Worm (Caenorhabditis elegans) whole organism, mixed stage, embryonic: ENCODE measurements around the gene rab-6.1.

Source experiments
- blmp-1 ChIP-seq: fragments of 150-350 bp; optimal IDR thresholded peaks from 2 replicates; lab custom pipeline; 2014; ENCODE audit warnings: missing biosample characterization, missing genetic modification characterization
- flh-1 ChIP-seq: fragments of 200-800 bp; sonication (Bioruptor generic); optimal IDR thresholded peaks from 2 replicates; lab custom pipeline; 2018; ENCODE audit warnings: mild to moderate bottlenecking, missing genetic modification characterization, moderate library complexity, missing compliant biosample characterization
- lin-13 ChIP-seq: fragments of 150-350 bp; optimal IDR thresholded peaks from 2 replicates; lab custom pipeline; 2014; ENCODE audit warnings: missing biosample characterization, missing genetic modification characterization
- lin-32 ChIP-seq: fragments of 200-800 bp; sonication (Bioruptor generic); optimal IDR thresholded peaks from 2 replicates; lab custom pipeline; 2018; ENCODE audit warnings: mild to moderate bottlenecking, missing genetic modification characterization, missing compliant biosample characterization
- lsy-2 ChIP-seq: fragments of 150-350 bp; optimal IDR thresholded peaks from 2 replicates; lab custom pipeline; 2014; ENCODE audit warnings: missing biosample characterization, missing genetic modification characterization
- mls-2 ChIP-seq: sonication (generic microtip); optimal IDR thresholded peaks from 2 replicates; lab custom pipeline; 2016; ENCODE audit warnings: mild to moderate bottlenecking, missing genetic modification characterization, moderate library complexity, missing compliant biosample characterization
- nhr-12 ChIP-seq: fragments of 150-350 bp; optimal IDR thresholded peaks from 2 replicates; lab custom pipeline; 2014; ENCODE audit warnings: missing biosample characterization, missing genetic modification characterization
- nhr-237 ChIP-seq: fragments of 150-350 bp; optimal IDR thresholded peaks from 2 replicates; lab custom pipeline; 2014; ENCODE audit warnings: missing biosample characterization, missing genetic modification characterization
- nhr-28 ChIP-seq: fragments of 150-350 bp; optimal IDR thresholded peaks from 2 replicates; lab custom pipeline; 2014; ENCODE audit warnings: missing biosample characterization, missing genetic modification characterization
- pha-4 ChIP-seq: fragments of 150-350 bp; optimal IDR thresholded peaks from 2 replicates; lab custom pipeline; 2018; ENCODE audit warnings: missing biosample characterization, missing genetic modification reagents, missing genetic modification characterization
- snpc-4 ChIP-seq: fragments of 150-350 bp; optimal IDR thresholded peaks from 2 replicates; lab custom pipeline; 2014; ENCODE audit warnings: missing biosample characterization, missing genetic modification characterization
- unc-62 ChIP-seq: fragments of 150-350 bp; optimal IDR thresholded peaks from 2 replicates; lab custom pipeline; 2014; ENCODE audit warnings: missing biosample characterization, missing genetic modification reagents, missing genetic modification characterization
- ztf-11 ChIP-seq: fragments of 150-350 bp; optimal IDR thresholded peaks from 2 replicates; lab custom pipeline; 2014; ENCODE audit warnings: missing biosample characterization, missing genetic modification characterization

DNA sequence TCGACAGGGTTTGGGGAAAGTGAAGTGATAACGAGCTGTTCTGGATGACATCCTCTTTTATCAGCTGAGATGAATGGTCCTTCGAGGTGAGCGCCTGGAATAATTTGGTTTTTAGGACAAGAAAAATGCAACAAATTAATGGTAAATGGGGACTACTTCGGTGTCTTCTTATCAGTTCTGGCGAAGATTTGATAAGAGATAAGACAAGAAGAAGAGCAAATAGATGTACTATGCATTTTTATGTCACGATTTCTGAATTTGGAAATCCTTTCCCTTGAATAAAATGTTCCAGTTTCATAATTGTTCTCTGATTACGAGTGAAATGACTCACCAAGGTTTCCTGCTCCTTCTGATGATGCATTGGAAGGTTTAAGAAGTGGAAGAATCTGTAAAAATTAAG is 7.9 kb downstream of the rab-6.1 start:
- TF ChIP-seq blmp-1 (tag; lab: Kevin White, UChicago), result no peak
- no peak for TF ChIP-seq pha-4 (tag; lab: Kevin White, UChicago)
- TF ChIP-seq lin-13, result no peak
- TF ChIP-seq nhr-12, result no peak
- no peak for TF ChIP-seq unc-62 (GFP tag; lab: Kevin White, UChicago)
- TF ChIP-seq flh-1, result no peak
- TF ChIP-seq snpc-4, result no peak
- no peak for TF ChIP-seq nhr-28 (tag; lab: Kevin White, UChicago)
- no peak for TF ChIP-seq lin-32 (GFP tag; lab: Kevin White, UChicago)
- TF ChIP-seq lsy-2, result no peak
- TF ChIP-seq ztf-11 (tag; lab: Kevin White, UChicago), result no peak
- TF ChIP-seq mls-2 (tag; lab: Kevin White, UChicago), result no peak
- no peak for TF ChIP-seq nhr-237
